Fruit fly (Drosophila melanogaster): ENCODE measurements around the gene CG4293.

DNA sequence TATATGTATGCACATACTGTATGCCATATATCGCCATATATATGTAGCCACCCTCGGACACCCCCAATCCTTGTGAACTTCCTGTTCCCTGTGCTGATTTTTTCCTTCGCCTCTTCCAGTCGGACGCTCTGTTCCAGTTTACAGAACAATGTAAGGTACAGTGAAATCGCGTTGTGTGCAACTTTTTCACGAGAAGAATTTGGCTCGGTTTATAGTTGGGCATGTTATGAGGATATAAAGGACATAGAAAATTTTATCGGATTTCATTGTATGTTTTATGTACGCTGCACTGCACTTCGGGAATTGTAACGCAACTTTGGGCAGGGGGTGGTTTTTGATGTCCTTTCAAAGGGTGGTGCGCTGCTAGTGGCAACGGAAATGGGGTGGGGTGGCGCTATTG is 5.8 kb downstream of the CG4293 start:
- no peak for TF ChIP-seq Sin3A (optimal IDR thresholded peaks at IDR 0.05)
- TF ChIP-seq psq (optimal IDR thresholded peaks at IDR 0.05) = no peak

All from Kc167 (cell line).